Fruit fly (Drosophila melanogaster) whole organism, embryonic: ENCODE data around the gene sbr.

Experiments used
- Abd-B ChIP-seq: fragments of 200-800 bp; sonication (Bioruptor generic); optimal IDR thresholded peaks from 2 replicates; lab custom pipeline; 2018; ENCODE audit warnings: missing biosample characterization, mild to moderate bottlenecking, missing genetic modification characterization, moderate library complexity
- Adf1 ChIP-seq: fragments of 200-800 bp; sonication (Bioruptor generic); IDR thresholded peaks from 2 replicates; pipeline ENCODE4 v1.3.6; 2022; ENCODE audit warnings: missing biosample characterization, missing genetic modification characterization
- Awh ChIP-seq: fragments of 200-800 bp; sonication (Bioruptor generic); IDR thresholded peaks from 2 replicates; pipeline ENCODE4, ENCODE4 v1.3.6; 2022; ENCODE audit warnings: missing biosample characterization, missing genetic modification characterization
- B-H2 ChIP-seq: fragments of 200-800 bp; sonication (Bioruptor generic); optimal IDR thresholded peaks from 2 replicates; lab custom pipeline; 2018; ENCODE audit warnings: missing biosample characterization, mild to moderate bottlenecking, missing genetic modification characterization
- CG10366 ChIP-seq: fragments of 200-800 bp; sonication (Bioruptor generic); IDR thresholded peaks from 2 replicates; pipeline ENCODE4 v1.3.6; 2022; ENCODE audit warnings: missing biosample characterization, missing genetic modification characterization
- CG10543 ChIP-seq: fragments of 200-800 bp; sonication (Bioruptor generic); optimal IDR thresholded peaks from 3 replicates; lab custom pipeline; 2017; ENCODE audit warnings: missing biosample characterization, mild to moderate bottlenecking, missing genetic modification characterization, moderate library complexity
- CG10654 ChIP-seq: fragments of 200-800 bp; sonication (Bioruptor generic); optimal IDR thresholded peaks from 2 replicates; lab custom pipeline; 2016; ENCODE audit warnings: missing biosample characterization, missing genetic modification characterization
- CG13123 ChIP-seq: fragments of 200-800 bp; sonication (Bioruptor generic); optimal IDR thresholded peaks from 2 replicates; lab custom pipeline; 2016; ENCODE audit warnings: missing biosample characterization, missing genetic modification characterization
- CG14441 ChIP-seq: fragments of 200-800 bp; sonication (Bioruptor generic); IDR thresholded peaks from 2 replicates; pipeline ENCODE4 v1.3.6; 2022; ENCODE audit warnings: missing biosample characterization, missing genetic modification characterization
- CG16779 ChIP-seq: fragments of 200-800 bp; sonication (Bioruptor generic); IDR thresholded peaks from 2 replicates; pipeline ENCODE4 v1.3.6; 2022; ENCODE audit warnings: missing biosample characterization, missing genetic modification characterization
- CG17802 ChIP-seq: fragments of 200-800 bp; sonication (Bioruptor generic); optimal IDR thresholded peaks from 2 replicates; lab custom pipeline; 2018; ENCODE audit warnings: missing biosample characterization, mild to moderate bottlenecking, missing genetic modification characterization, moderate library complexity
- CG18619 ChIP-seq: fragments of 200-800 bp; sonication (Bioruptor generic); optimal IDR thresholded peaks from 3 replicates; lab custom pipeline; 2017; ENCODE audit warnings: missing biosample characterization, mild to moderate bottlenecking, missing genetic modification characterization
- CG34376 ChIP-seq: fragments of 200-800 bp; sonication (Bioruptor generic); optimal IDR thresholded peaks from 2 replicates; lab custom pipeline; 2018; ENCODE audit warnings: missing biosample characterization, mild to moderate bottlenecking, missing genetic modification characterization
- CG5180 ChIP-seq: fragments of 200-800 bp; sonication (Bioruptor generic); optimal IDR thresholded peaks from 3 replicates; lab custom pipeline; 2017; ENCODE audit warnings: missing biosample characterization, missing genetic modification characterization, mild to moderate bottlenecking, moderate library complexity, missing genetic modification reagents
- CG7786 ChIP-seq: fragments of 200-800 bp; sonication (Bioruptor generic); optimal IDR thresholded peaks from 2 replicates; lab custom pipeline; 2016; ENCODE audit warnings: missing biosample characterization, missing genetic modification characterization
- CrebB ChIP-seq: fragments of 200-800 bp; sonication (Bioruptor generic); optimal IDR thresholded peaks from 3 replicates; lab custom pipeline; 2018; ENCODE audit warnings: missing biosample characterization, mild to moderate bottlenecking, missing genetic modification characterization
- D19B ChIP-seq: fragments of 200-800 bp; sonication (Bioruptor generic); optimal IDR thresholded peaks from 2 replicates; lab custom pipeline; 2017; ENCODE audit warnings: missing biosample characterization, mild to moderate bottlenecking, missing genetic modification characterization
- Deaf1 ChIP-seq: fragments of 200-800 bp; optimal IDR thresholded peaks from 3 replicates; lab custom pipeline; 2019; ENCODE audit warnings: missing biosample characterization, mild to moderate bottlenecking, missing genetic modification characterization, moderate library complexity
- E2f2 ChIP-seq: fragments of 200-800 bp; sonication (Bioruptor generic); IDR thresholded peaks from 2 replicates; pipeline ENCODE4 v1.3.6; 2022; ENCODE audit warnings: missing biosample characterization, missing genetic modification characterization
- HLH54F ChIP-seq: fragments of 200-800 bp; sonication (Bioruptor generic); optimal IDR thresholded peaks from 3 replicates; lab custom pipeline; 2016; ENCODE audit warnings: missing biosample characterization, missing genetic modification characterization
- HLHmδ ChIP-seq: fragments of 200-800 bp; sonication (Bioruptor generic); optimal IDR thresholded peaks from 2 replicates; lab custom pipeline; 2018; ENCODE audit warnings: missing biosample characterization, mild to moderate bottlenecking, missing genetic modification characterization, moderate library complexity
- Med ChIP-seq: fragments of 200-800 bp; sonication (Bioruptor generic); peaks from one replicate; lab custom pipeline; 2016; ENCODE audit warnings: missing biosample characterization, missing genetic modification characterization, mild to moderate bottlenecking, inconsistent platforms, moderate library complexity
- Nf-YB ChIP-seq: fragments of 200-800 bp; sonication (Bioruptor generic); optimal IDR thresholded peaks from 3 replicates; lab custom pipeline; 2019; ENCODE audit warnings: missing biosample characterization, mild to moderate bottlenecking, missing genetic modification characterization, moderate library complexity
- Nf-YC ChIP-seq: fragments of 200-800 bp; optimal IDR thresholded peaks from 3 replicates; lab custom pipeline; 2019; ENCODE audit warnings: missing biosample characterization, mild to moderate bottlenecking, missing genetic modification characterization, moderate library complexity
- Opbp ChIP-seq: fragments of 200-800 bp; sonication (Bioruptor generic); IDR thresholded peaks from 3 replicates; pipeline ENCODE4 v1.3.6; 2022; ENCODE audit warnings: missing biosample characterization, missing genetic modification characterization; ENCODE audit not compliant: partially characterized antibody
- ab ChIP-seq: fragments of 200-800 bp; sonication (Bioruptor generic); optimal IDR thresholded peaks from 2 replicates; lab custom pipeline; 2016; ENCODE audit warnings: missing biosample characterization, missing genetic modification characterization
- bsh ChIP-seq, 2 experiments: fragments of 200-800 bp; sonication (Bioruptor generic); optimal IDR thresholded peaks; 2 replicates each; lab custom pipeline; 2017 to 2018; ENCODE audit warnings: mild to moderate bottlenecking in 2 of 2, missing biosample characterization in 2 of 2, missing genetic modification characterization in 2 of 2, moderate library complexity in 1 of 2
- chinmo ChIP-seq: fragments of 200-800 bp; sonication (Bioruptor generic); IDR thresholded peaks from 4 replicates; pipeline ENCODE4 v1.3.6; 2022; ENCODE audit warnings: missing biosample characterization, missing genetic modification characterization; ENCODE audit not compliant: partially characterized antibody
- dati ChIP-seq: fragments of 200-800 bp; sonication (Bioruptor generic); IDR thresholded peaks from 2 replicates; pipeline ENCODE4 v1.3.6; 2022; ENCODE audit warnings: missing biosample characterization, missing genetic modification characterization
- exex ChIP-seq: fragments of 200-800 bp; sonication (Bioruptor generic); optimal IDR thresholded peaks from 4 replicates; lab custom pipeline; 2018; ENCODE audit warnings: missing biosample characterization, mild to moderate bottlenecking, missing genetic modification characterization, moderate library complexity
- ftz-f1 ChIP-seq: fragments of 200-800 bp; sonication (Bioruptor generic); optimal IDR thresholded peaks from 2 replicates; lab custom pipeline; 2016; ENCODE audit warnings: missing biosample characterization, missing genetic modification characterization
- grn ChIP-seq: fragments of 200-800 bp; sonication (Bioruptor generic); optimal IDR thresholded peaks from 3 replicates; lab custom pipeline; 2017; ENCODE audit warnings: missing biosample characterization, missing genetic modification characterization
- lilli ChIP-seq: fragments of 200-800 bp; sonication (Bioruptor generic); optimal IDR thresholded peaks from 3 replicates; lab custom pipeline; 2016; ENCODE audit warnings: missing biosample characterization, missing genetic modification characterization
- mirr ChIP-seq: fragments of 200-800 bp; sonication (Bioruptor generic); optimal IDR thresholded peaks from 3 replicates; lab custom pipeline; 2018; ENCODE audit warnings: missing biosample characterization, mild to moderate bottlenecking, missing genetic modification characterization
- sd ChIP-seq: fragments of 200-800 bp; sonication (Bioruptor generic); optimal IDR thresholded peaks from 3 replicates; lab custom pipeline; 2018; ENCODE audit warnings: missing biosample characterization, mild to moderate bottlenecking, missing genetic modification characterization, moderate library complexity
- stc ChIP-seq: fragments of 200-800 bp; sonication (Bioruptor generic); IDR thresholded peaks from 2 replicates; pipeline ENCODE4 v1.3.6; 2022; ENCODE audit warnings: missing biosample characterization, missing genetic modification characterization
- sug ChIP-seq: fragments of 200-800 bp; optimal IDR thresholded peaks from 2 replicates; lab custom pipeline; 2019; ENCODE audit warnings: missing biosample characterization, mild to moderate bottlenecking, missing genetic modification characterization, moderate library complexity
- tup ChIP-seq: fragments of 200-800 bp; sonication (Bioruptor generic); optimal IDR thresholded peaks from 2 replicates; lab custom pipeline; 2016; ENCODE audit warnings: missing biosample characterization, mild to moderate bottlenecking, missing genetic modification characterization, moderate library complexity
- yki ChIP-seq: fragments of >200 bp; optimal IDR thresholded peaks from 3 replicates; lab custom pipeline; 2018
- zf30C ChIP-seq: fragments of 200-800 bp; sonication (Bioruptor generic); optimal IDR thresholded peaks from 3 replicates; lab custom pipeline; 2018; ENCODE audit warnings: missing biosample characterization, mild to moderate bottlenecking, missing genetic modification characterization

The sbr gene

DNA sequence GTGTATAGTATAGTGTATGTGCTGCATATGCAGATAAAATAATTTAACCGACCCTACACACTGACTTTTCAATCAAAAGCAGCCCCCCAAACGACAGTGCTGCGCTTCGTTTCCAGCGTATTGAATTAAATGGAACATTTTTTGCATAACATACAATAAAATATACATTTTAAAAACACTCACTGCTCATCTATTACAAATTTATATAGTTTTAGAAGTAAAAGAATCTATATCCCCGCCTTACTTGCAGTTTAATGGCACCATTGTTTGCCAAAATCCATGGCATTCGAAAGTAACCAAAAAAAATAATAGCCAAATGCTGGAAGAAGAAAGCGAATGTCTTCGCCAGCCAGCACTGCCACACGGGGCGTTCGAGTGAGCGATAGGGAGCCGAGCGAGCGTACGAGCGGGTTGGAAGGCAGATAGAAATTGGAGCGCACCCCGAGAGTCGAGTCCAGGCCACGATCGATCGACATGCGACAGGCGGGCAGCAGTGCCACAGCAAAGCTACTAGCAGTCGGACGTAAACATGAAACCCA is 5.1 kb downstream of the sbr start, which contains the start of gene CG15209 (continued):
- TF ChIP-seq CG16779 (GFP tag; lab: Robert Waterston, UW) = no peak
- TF ChIP-seq sug (tag; lab: Kevin White, UChicago) = peak; percentile 11
- no peak for TF ChIP-seq ftz-f1 (GFP tag; lab: Kevin White, UChicago)
- TF ChIP-seq CG10366 (GFP tag; lab: Robert Waterston, UW) = no peak
- no peak for TF ChIP-seq B-H2
- no peak for TF ChIP-seq CG14441 (GFP tag; lab: Robert Waterston, UW)
- TF ChIP-seq bsh (GFP tag; optimal IDR thresholded peaks at IDR 0.05; lab: Kevin White, UChicago) = no peak
- TF ChIP-seq zf30C = no peak
- no peak for TF ChIP-seq sd (tag; lab: Kevin White, UChicago)
- TF ChIP-seq HLHmδ (GFP tag; lab: Kevin White, UChicago) = no peak
- no peak for TF ChIP-seq yki (lab: Kevin White, UChicago)
- TF ChIP-seq CG10543 (GFP tag; lab: Kevin White, UChicago) = peak; percentile 13
- TF ChIP-seq CG17802 = no peak
- no peak for TF ChIP-seq tup
- no peak for TF ChIP-seq D19B (GFP tag; lab: Kevin White, UChicago)
- TF ChIP-seq HLH54F (GFP tag; lab: Kevin White, UChicago) = no peak
- TF ChIP-seq Awh = no peak
- TF ChIP-seq Deaf1 (tag; lab: Kevin White, UChicago) = peak; percentile 75
- TF ChIP-seq CG10654 (GFP tag; lab: Kevin White, UChicago) = no peak
- no peak for TF ChIP-seq Abd-B
- TF ChIP-seq lilli (GFP tag; lab: Kevin White, UChicago) = no peak

DNA sequence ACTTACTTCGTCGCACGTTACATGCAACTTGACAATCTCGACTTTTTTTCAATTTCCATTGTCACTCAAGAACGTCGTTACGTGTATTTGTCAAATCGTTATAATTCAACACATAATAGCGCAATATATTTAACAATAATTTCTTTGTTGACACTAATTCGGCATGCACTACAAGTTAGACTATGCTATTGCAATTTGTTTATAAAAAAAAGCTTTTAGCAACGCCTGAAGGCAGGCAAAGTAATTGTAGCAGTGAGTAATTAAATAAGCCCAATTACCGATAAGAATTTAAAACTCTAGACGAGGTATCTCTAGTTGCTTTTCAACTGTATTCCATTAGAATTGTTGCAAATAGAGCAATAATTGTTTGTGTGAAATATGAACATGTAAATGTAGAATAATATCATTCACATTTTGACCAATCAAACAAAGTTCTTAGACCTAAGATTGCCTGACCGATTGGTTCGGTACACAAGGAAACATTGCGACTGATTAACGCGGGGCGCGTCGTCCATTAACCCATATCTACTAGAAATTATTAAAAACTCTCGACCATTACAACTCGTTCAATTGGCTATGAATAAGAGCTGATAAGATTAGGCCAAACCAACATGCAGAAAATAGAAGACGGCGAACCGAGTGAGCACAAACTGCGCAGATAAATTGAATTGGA is 5.9 kb downstream of the sbr start:
- TF ChIP-seq exex = peak; percentile 98
- TF ChIP-seq grn (GFP tag; lab: Kevin White, UChicago) = peak; percentile 52
- TF ChIP-seq Adf1 (GFP tag; lab: Robert Waterston, UW) = no peak
- TF ChIP-seq sug (tag; lab: Kevin White, UChicago) = peak; percentile 27
- TF ChIP-seq CG7786 = no peak
- TF ChIP-seq CG18619 (GFP tag; lab: Kevin White, UChicago) = no peak
- TF ChIP-seq ab = no peak
- 0 out of 2 replicates have a peak, but pooled peaks have one; percentile 6 for TF ChIP-seq E2f2 (GFP tag; lab: Robert Waterston, UW)
- peak; percentile 35 for TF ChIP-seq Nf-YB
- no peak for TF ChIP-seq CG13123
- TF ChIP-seq stc (GFP tag; lab: Robert Waterston, UW) = no peak
- TF ChIP-seq Opbp (GFP tag; lab: Robert Waterston, UW) = no peak
- TF ChIP-seq Nf-YC (tag; lab: Kevin White, UChicago) = peak; percentile 14
- TF ChIP-seq Med (GFP tag; lab: Kevin White, UChicago) = peak; percentile 39
- TF ChIP-seq mirr (GFP tag; lab: Kevin White, UChicago) = peak; percentile 93
- TF ChIP-seq chinmo (GFP tag; lab: Robert Waterston, UW) = 0 out of 4 replicates have a peak, but pooled peaks have one; percentile 49
- peak; percentile 41 for TF ChIP-seq CG34376 (GFP tag; lab: Kevin White, UChicago)

DNA sequence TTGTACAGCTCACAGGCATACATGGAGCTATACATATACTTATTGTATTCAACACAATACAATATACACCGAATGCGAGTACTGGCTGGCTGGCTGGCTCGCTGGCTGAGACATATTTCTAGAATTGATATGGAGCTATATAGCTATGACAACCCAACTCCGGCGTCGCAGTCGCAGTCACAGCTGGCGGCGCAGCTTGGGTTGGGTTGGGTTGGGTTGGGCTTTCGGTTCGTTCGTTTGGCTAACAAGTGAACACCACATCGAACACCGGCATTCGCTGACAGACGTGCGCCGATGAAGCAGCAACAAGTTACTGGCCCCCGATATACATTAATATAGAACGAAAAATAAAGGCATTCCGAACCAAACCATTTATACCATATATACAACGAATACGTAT is 7.9 kb downstream of the sbr start, which contains the start of gene CG15210:
Gene CG15210 (plus strand): TSS at position 269 of the 400 bp plus-strand sequence.
- TF ChIP-seq Med (GFP tag; lab: Kevin White, UChicago) (peak; percentile 49), CrebB (tag; lab: Kevin White, UChicago) (no peak), CG5180 (peak; percentile 84), Adf1 (GFP tag; lab: Robert Waterston, UW) (peak; percentile 63; the same call in 1 of the 2 replicates), dati (GFP tag; lab: Robert Waterston, UW) (no peak)
